Fruit fly (Drosophila melanogaster) whole organism, embryonic: Measurements from ENCODE around the gene Naa80.

ENCODE experiments used
- B-H2 ChIP-seq: fragments of 200-800 bp; sonication (Bioruptor generic); optimal IDR thresholded peaks from 2 replicates; lab custom pipeline; 2018; ENCODE audit warnings: missing biosample characterization, mild to moderate bottlenecking, missing genetic modification characterization
- Bdp1 ChIP-seq: fragments of 200-800 bp; sonication (Bioruptor generic); optimal IDR thresholded peaks from 3 replicates; lab custom pipeline; 2016; ENCODE audit warnings: missing biosample characterization, missing genetic modification characterization
- BtbVII ChIP-seq: fragments of 200-800 bp; sonication (Bioruptor generic); optimal IDR thresholded peaks from 3 replicates; lab custom pipeline; 2017; ENCODE audit warnings: missing biosample characterization, mild to moderate bottlenecking, missing genetic modification characterization
- CG10654 ChIP-seq: fragments of 200-800 bp; sonication (Bioruptor generic); optimal IDR thresholded peaks from 2 replicates; lab custom pipeline; 2016; ENCODE audit warnings: missing biosample characterization, missing genetic modification characterization
- CG11247 ChIP-seq: fragments of 200-800 bp; sonication (Bioruptor generic); IDR thresholded peaks from 2 replicates; pipeline ENCODE4 v1.3.6; 2022; ENCODE audit warnings: missing biosample characterization, missing genetic modification characterization
- CG11456 ChIP-seq: fragments of 200-800 bp; sonication (Bioruptor generic); IDR thresholded peaks from 3 replicates; pipeline ENCODE4 v1.3.6; 2022; ENCODE audit warnings: missing biosample characterization, missing genetic modification characterization
- CG12236 ChIP-seq: fragments of 200-800 bp; sonication (Bioruptor generic); optimal IDR thresholded peaks from 2 replicates; lab custom pipeline; 2016; ENCODE audit warnings: missing biosample characterization, missing genetic modification characterization
- CG13296 ChIP-seq: fragments of 200-800 bp; sonication (Bioruptor generic); optimal IDR thresholded peaks from 3 replicates; lab custom pipeline; 2018; ENCODE audit warnings: missing biosample characterization, mild to moderate bottlenecking, missing genetic modification characterization
- CG14667 ChIP-seq: fragments of 200-800 bp; sonication (Bioruptor generic); IDR thresholded peaks from 2 replicates; pipeline ENCODE4 v1.3.6; 2022; ENCODE audit warnings: missing biosample characterization, missing genetic modification characterization
- CG14860 ChIP-seq: fragments of 200-800 bp; sonication (Bioruptor generic); IDR thresholded peaks from 3 replicates; pipeline ENCODE4 v1.3.6; 2022; ENCODE audit warnings: missing biosample characterization, missing genetic modification characterization; ENCODE audit not compliant: partially characterized antibody
- CG15073 ChIP-seq: fragments of 200-800 bp; sonication (Bioruptor generic); optimal IDR thresholded peaks from 2 replicates; lab custom pipeline; 2016; ENCODE audit warnings: missing biosample characterization, missing genetic modification characterization
- CG15479 ChIP-seq: fragments of 200-800 bp; sonication (Bioruptor generic); optimal IDR thresholded peaks from 3 replicates; lab custom pipeline; 2019; ENCODE audit warnings: missing biosample characterization, mild to moderate bottlenecking, missing genetic modification characterization, moderate library complexity
- CG1647 ChIP-seq: fragments of 200-800 bp; sonication (Bioruptor generic); optimal IDR thresholded peaks from 3 replicates; lab custom pipeline; 2016; ENCODE audit warnings: missing biosample characterization, missing genetic modification characterization
- CG17328 ChIP-seq: fragments of 200-800 bp; sonication (Bioruptor generic); IDR thresholded peaks from 2 replicates; pipeline ENCODE4 v1.3.6; 2022; ENCODE audit warnings: missing biosample characterization, missing genetic modification characterization
- CG18599 ChIP-seq: fragments of 200-800 bp; sonication (Bioruptor generic); optimal IDR thresholded peaks from 3 replicates; lab custom pipeline; 2017; ENCODE audit warnings: missing biosample characterization, missing genetic modification characterization, mild to moderate bottlenecking, moderate library complexity, missing genetic modification reagents
- CG32772 ChIP-seq: fragments of 200-800 bp; sonication (Bioruptor generic); IDR thresholded peaks from 2 replicates; pipeline ENCODE4 v1.3.6; 2022; ENCODE audit warnings: missing biosample characterization, missing genetic modification characterization
- CG4424 ChIP-seq: fragments of 200-800 bp; sonication (Bioruptor generic); optimal IDR thresholded peaks from 3 replicates; lab custom pipeline; 2016; ENCODE audit warnings: missing biosample characterization, missing genetic modification characterization
- CG6254 ChIP-seq: fragments of 200-800 bp; sonication (Bioruptor generic); optimal IDR thresholded peaks from 3 replicates; lab custom pipeline; 2017; ENCODE audit warnings: mild to moderate bottlenecking, missing biosample characterization, missing genetic modification reagents, missing genetic modification characterization
- CG6654 ChIP-seq: fragments of 200-800 bp; sonication (Bioruptor generic); optimal IDR thresholded peaks from 2 replicates; lab custom pipeline; 2017; ENCODE audit warnings: missing biosample characterization, mild to moderate bottlenecking, missing genetic modification characterization
- CG7372 ChIP-seq: fragments of 200-800 bp; sonication (Bioruptor generic); IDR thresholded peaks from 2 replicates; pipeline ENCODE4 v1.3.6; 2022; ENCODE audit warnings: missing biosample characterization, missing genetic modification characterization
- CG7556 ChIP-seq: fragments of 200-800 bp; sonication (Bioruptor generic); optimal IDR thresholded peaks from 2 replicates; lab custom pipeline; 2017; ENCODE audit warnings: missing biosample characterization, mild to moderate bottlenecking, missing genetic modification characterization
- Elba2 ChIP-seq: fragments of 200-800 bp; sonication (Bioruptor generic); optimal IDR thresholded peaks from 3 replicates; lab custom pipeline; 2016; ENCODE audit warnings: missing biosample characterization, missing genetic modification characterization
- Hand ChIP-seq: fragments of 200-800 bp; sonication (Bioruptor generic); optimal IDR thresholded peaks from 2 replicates; lab custom pipeline; 2017; ENCODE audit warnings: mild to moderate bottlenecking, missing biosample characterization, missing genetic modification reagents, missing genetic modification characterization
- Lhr ChIP-seq: fragments of 200-800 bp; sonication (Bioruptor generic); optimal IDR thresholded peaks from 3 replicates; lab custom pipeline; 2017; ENCODE audit warnings: mild to moderate bottlenecking, missing biosample characterization, missing genetic modification reagents, missing genetic modification characterization
- Nf-YB ChIP-seq: fragments of 200-800 bp; sonication (Bioruptor generic); optimal IDR thresholded peaks from 3 replicates; lab custom pipeline; 2019; ENCODE audit warnings: missing biosample characterization, mild to moderate bottlenecking, missing genetic modification characterization, moderate library complexity
- Oaz ChIP-seq: fragments of 200-800 bp; sonication (Bioruptor generic); IDR thresholded peaks from 2 replicates; pipeline ENCODE4 v1.3.6; 2022; ENCODE audit warnings: missing biosample characterization, missing genetic modification characterization
- Ravus ChIP-seq: fragments of 200-800 bp; sonication (Bioruptor generic); IDR thresholded peaks from 2 replicates; pipeline ENCODE4 v1.3.6; 2022; ENCODE audit warnings: missing biosample characterization, missing genetic modification characterization
- Sox100B ChIP-seq: fragments of 200-800 bp; sonication (Bioruptor generic); optimal IDR thresholded peaks from 3 replicates; lab custom pipeline; 2018; ENCODE audit warnings: missing biosample characterization, mild to moderate bottlenecking, missing genetic modification characterization
- Sry-δ ChIP-seq: fragments of 200-800 bp; sonication (Bioruptor generic); optimal IDR thresholded peaks from 2 replicates; lab custom pipeline; 2016; ENCODE audit warnings: missing biosample characterization, missing genetic modification characterization
- Xbp1 ChIP-seq: fragments of 200-800 bp; sonication (Bioruptor generic); optimal IDR thresholded peaks from 3 replicates; lab custom pipeline; 2016; ENCODE audit warnings: missing biosample characterization, mild to moderate bottlenecking, missing genetic modification characterization
- crc ChIP-seq: fragments of 200-800 bp; sonication (Bioruptor generic); optimal IDR thresholded peaks from 2 replicates; lab custom pipeline; 2016; ENCODE audit warnings: missing biosample characterization, missing genetic modification characterization
- dati ChIP-seq: fragments of 200-800 bp; sonication (Bioruptor generic); IDR thresholded peaks from 2 replicates; pipeline ENCODE4 v1.3.6; 2022; ENCODE audit warnings: missing biosample characterization, missing genetic modification characterization
- dmrt11E ChIP-seq: fragments of 200-800 bp; sonication (Bioruptor generic); optimal IDR thresholded peaks from 3 replicates; lab custom pipeline; 2018; ENCODE audit warnings: missing biosample characterization, mild to moderate bottlenecking, missing genetic modification characterization, moderate library complexity
- dmrt99B ChIP-seq: fragments of 200-800 bp; sonication (Bioruptor generic); optimal IDR thresholded peaks from 2 replicates; lab custom pipeline; 2018; ENCODE audit warnings: missing biosample characterization, mild to moderate bottlenecking, missing genetic modification characterization, moderate library complexity
- fd96Cb ChIP-seq: fragments of 200-800 bp; sonication (Bioruptor generic); optimal IDR thresholded peaks from 2 replicates; lab custom pipeline; 2018; ENCODE audit warnings: missing biosample characterization, mild to moderate bottlenecking, missing genetic modification characterization, moderate library complexity
- fu2 ChIP-seq: fragments of 200-800 bp; sonication (Bioruptor generic); optimal IDR thresholded peaks from 2 replicates; lab custom pipeline; 2016; ENCODE audit warnings: missing biosample characterization, missing genetic modification characterization
- hb ChIP-seq: fragments of 200-800 bp; sonication (Bioruptor generic); IDR thresholded peaks from 3 replicates; pipeline ENCODE4 v1.3.6; 2022; ENCODE audit warnings: missing biosample characterization, missing genetic modification characterization; ENCODE audit not compliant: partially characterized antibody
- hkb ChIP-seq, 2 experiments: fragments of 200-800 bp in 1 of 2; fragments of >200 bp in 1 of 2; sonication (Bioruptor generic) in 1 of 2; IDR thresholded peaks in 1 of 2; optimal IDR thresholded peaks in 1 of 2; 2 replicates each; pipeline versions ENCODE4 v1.3.6 to Lab custom; 2017 to 2022; ENCODE audit warnings: missing biosample characterization in 1 of 2, missing genetic modification characterization in 1 of 2
- knrl ChIP-seq: fragments of 200-800 bp; sonication (Bioruptor generic); IDR thresholded peaks from 3 replicates; pipeline ENCODE4 v1.3.6; 2022; ENCODE audit warnings: missing biosample characterization, missing genetic modification characterization; ENCODE audit not compliant: partially characterized antibody
- lov ChIP-seq, 2 experiments: fragments of 200-800 bp in 1 of 2; fragments of >200 bp in 1 of 2; sonication (Bioruptor generic) in 1 of 2; IDR thresholded peaks in 1 of 2; optimal IDR thresholded peaks in 1 of 2; 2 replicates in 1 of 2; 3 replicates in 1 of 2; pipeline versions ENCODE4 v1.3.6 to Lab custom; 2017 to 2022; ENCODE audit warnings: missing biosample characterization in 1 of 2, missing genetic modification characterization in 1 of 2
- nerfin-2 ChIP-seq: fragments of 200-800 bp; sonication (Bioruptor generic); IDR thresholded peaks from 2 replicates; pipeline ENCODE4 v1.3.6; 2022; ENCODE audit warnings: missing biosample characterization, missing genetic modification characterization; ENCODE audit not compliant: partially characterized antibody
- nom ChIP-seq: fragments of 200-800 bp; sonication (Bioruptor generic); optimal IDR thresholded peaks from 2 replicates; lab custom pipeline; 2017; ENCODE audit warnings: missing biosample characterization, missing genetic modification characterization, mild to moderate bottlenecking, moderate library complexity, missing genetic modification reagents
- sens-2 ChIP-seq: fragments of 200-800 bp; sonication (Bioruptor generic); IDR thresholded peaks from 2 replicates; pipeline ENCODE4 v1.3.6; 2022; ENCODE audit warnings: missing biosample characterization, missing genetic modification characterization
- sna ChIP-seq: fragments of 200-800 bp; sonication (Bioruptor generic); IDR thresholded peaks from 2 replicates; pipeline ENCODE4 v1.3.6; 2022; ENCODE audit warnings: missing biosample characterization, missing genetic modification characterization; ENCODE audit not compliant: partially characterized antibody
- so ChIP-seq: fragments of 200-800 bp; sonication (Bioruptor generic); IDR thresholded peaks from 3 replicates; pipeline ENCODE4 v1.3.6; 2022; ENCODE audit warnings: missing biosample characterization, missing genetic modification characterization
- stwl ChIP-seq: fragments of 200-800 bp; sonication (Bioruptor generic); optimal IDR thresholded peaks from 3 replicates; lab custom pipeline; 2018; ENCODE audit warnings: missing biosample characterization, mild to moderate bottlenecking, missing genetic modification characterization, moderate library complexity
- trem ChIP-seq: fragments of 200-800 bp; optimal IDR thresholded peaks from 3 replicates; lab custom pipeline; 2019; ENCODE audit warnings: missing biosample characterization, mild to moderate bottlenecking, missing genetic modification characterization, moderate library complexity
- tx ChIP-seq: fragments of 200-800 bp; sonication (Bioruptor generic); optimal IDR thresholded peaks from 2 replicates; lab custom pipeline; 2016; ENCODE audit warnings: missing biosample characterization, missing genetic modification characterization
- vvl ChIP-seq: fragments of 200-800 bp; sonication (Bioruptor generic); IDR thresholded peaks from 2 replicates; pipeline ENCODE4 v1.3.6; 2022; ENCODE audit warnings: missing biosample characterization, missing genetic modification characterization

Naa80 gene

DNA sequence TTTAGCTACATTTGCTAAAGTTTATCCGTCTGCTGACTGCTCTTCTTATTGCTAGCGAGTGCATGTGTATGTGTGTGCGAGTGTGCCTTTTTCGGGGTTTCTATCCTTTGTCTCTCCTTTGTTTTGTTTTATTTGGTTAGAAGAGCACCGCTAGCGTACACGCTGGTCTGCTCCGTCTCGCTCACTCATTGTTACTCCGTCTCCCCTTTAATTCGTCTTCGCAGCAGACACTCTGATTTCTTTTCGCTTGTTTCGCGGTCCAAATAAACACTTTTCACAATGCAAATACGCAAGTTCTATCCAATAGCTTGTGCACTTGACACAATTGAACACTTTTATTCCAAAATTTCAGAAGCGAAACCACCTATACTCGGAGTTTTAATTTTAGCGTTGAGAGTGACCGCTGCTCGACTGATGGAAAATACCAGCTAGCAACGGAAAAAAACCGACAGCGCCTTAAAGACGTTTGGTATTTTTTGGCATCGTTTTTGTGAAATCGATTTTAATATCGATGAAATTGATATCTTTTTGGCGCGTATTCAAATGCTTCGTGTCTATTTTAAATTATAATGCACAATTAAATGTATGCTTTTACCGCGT, 41.4 kb downstream of the Naa80 start, which contains the start of gene FBXO11 (continued):
- TF ChIP-seq lov (optimal IDR thresholded peaks at IDR 0.05; lab: Kevin White, UChicago) (no peak), lov (GFP tag; IDR thresholded peaks at IDR 0.05; lab: Robert Waterston, UW) (no peak), dmrt99B (tag; lab: Kevin White, UChicago) (no peak), CG7556 (GFP tag; lab: Kevin White, UChicago) (no peak), CG15479 (no peak), Lhr (GFP tag; lab: Kevin White, UChicago) (peak; percentile 52), sna (GFP tag; lab: Robert Waterston, UW) (no peak), CG12236 (GFP tag; lab: Kevin White, UChicago) (no peak), tx (GFP tag; lab: Kevin White, UChicago) (no peak), dmrt11E (tag; lab: Kevin White, UChicago) (no peak), CG14667 (no peak), Sox100B (GFP tag; lab: Kevin White, UChicago) (no peak), hkb (optimal IDR thresholded peaks at IDR 0.05; lab: Kevin White, UChicago) (peak; percentile 72), hkb (GFP tag; IDR thresholded peaks at IDR 0.05; lab: Robert Waterston, UW) (no peak), Ravus (no peak), CG11456 (GFP tag; lab: Robert Waterston, UW) (no peak), nerfin-2 (GFP tag; lab: Robert Waterston, UW) (no peak), CG17328 (GFP tag; lab: Robert Waterston, UW) (no peak), B-H2 (GFP tag; lab: Kevin White, UChicago) (no peak), Elba2 (GFP tag; lab: Kevin White, UChicago) (peak; percentile 55), Bdp1 (GFP tag; lab: Kevin White, UChicago) (no peak), hb (GFP tag; lab: Robert Waterston, UW) (no peak), sens-2 (GFP tag; lab: Robert Waterston, UW) (no peak), vvl (0 out of 2 replicates have a peak, but pooled peaks have one; percentile 11), CG1647 (GFP tag; lab: Kevin White, UChicago) (no peak), Oaz (GFP tag; lab: Robert Waterston, UW) (no peak), Xbp1 (GFP tag; lab: Kevin White, UChicago) (no peak), CG18599 (GFP tag; lab: Kevin White, UChicago) (no peak), knrl (peak; percentile 22; the same call in 1 of the 3 replicates), CG4424 (GFP tag; lab: Kevin White, UChicago) (no peak), CG7372 (GFP tag; lab: Robert Waterston, UW) (no peak), CG11247 (GFP tag; lab: Robert Waterston, UW) (no peak), CG15073 (no peak), Sry-δ (GFP tag; lab: Kevin White, UChicago) (peak; percentile 60), stwl (tag; lab: Kevin White, UChicago) (peak; percentile 58), Hand (no peak), CG6254 (GFP tag; lab: Kevin White, UChicago) (no peak), CG10654 (no peak), fd96Cb (tag; lab: Kevin White, UChicago) (no peak), nom (GFP tag; lab: Kevin White, UChicago) (peak; percentile 90), trem (tag; lab: Kevin White, UChicago) (peak; percentile 34), so (GFP tag; lab: Robert Waterston, UW) (no peak), Nf-YB (peak; percentile 72), CG14860 (GFP tag; lab: Robert Waterston, UW) (no peak), CG13296 (GFP tag; lab: Kevin White, UChicago) (no peak), dati (GFP tag; lab: Robert Waterston, UW) (no peak), CG32772 (GFP tag; lab: Robert Waterston, UW) (no peak), crc (GFP tag; lab: Kevin White, UChicago) (no peak), BtbVII (GFP tag; lab: Kevin White, UChicago) (peak; percentile 30), CG6654 (GFP tag; lab: Kevin White, UChicago) (no peak), fu2 (peak; percentile 14)
